Worm (Caenorhabditis elegans) whole organism, early embryonic: ENCODE data around the gene F47B7.5.

Source experiments
- B0310.2 ChIP-seq: sonication (generic microtip); optimal IDR thresholded peaks from 2 replicates; lab custom pipeline; 2016; ENCODE audit warnings: mild to moderate bottlenecking, missing genetic modification characterization, missing compliant biosample characterization
- aly-1 ChIP-seq: sonication (generic microtip); optimal IDR thresholded peaks from 2 replicates; lab custom pipeline; 2016; ENCODE audit warnings: missing genetic modification characterization, missing compliant biosample characterization
- ama-1 ChIP-seq: fragments of 150-350 bp; optimal IDR thresholded peaks from 2 replicates; lab custom pipeline; 2014
- ceh-13 ChIP-seq: fragments of 200-800 bp; sonication (Bioruptor generic); optimal IDR thresholded peaks from 2 replicates; lab custom pipeline; 2018; ENCODE audit warnings: mild to moderate bottlenecking, missing genetic modification characterization, missing compliant biosample characterization
- ceh-36 ChIP-seq: sonication (generic microtip); optimal IDR thresholded peaks from 2 replicates; lab custom pipeline; 2016; ENCODE audit warnings: missing genetic modification characterization, inconsistent platforms, missing compliant biosample characterization
- flt-1 ChIP-seq: fragments of 200-800 bp; sonication (Bioruptor generic); IDR thresholded peaks from 2 replicates; pipeline ENCODE4 v1.3.6; 2022; ENCODE audit warnings: missing genetic modification characterization, missing compliant biosample characterization
- hnd-1 ChIP-seq: sonication (generic microtip); optimal IDR thresholded peaks from 2 replicates; lab custom pipeline; 2016; ENCODE audit warnings: missing genetic modification characterization, missing compliant biosample characterization

ce11 chrX:3759820-3760219 is 8.8 kb downstream of the F47B7.5 start:
- TF ChIP-seq ama-1 (lab: Kevin White, UChicago) (no peak), B0310.2 (no peak), hnd-1 (no peak), aly-1 (no peak), ceh-36 (tag; lab: Kevin White, UChicago) (no peak), ceh-13 (GFP tag; lab: Kevin White, UChicago) (no peak), flt-1 (GFP tag; lab: Robert Waterston, UW) (no peak)
